Fruit fly (Drosophila melanogaster) whole organism, prepupa: ENCODE measurements around the gene Mnt.

ENCODE experiments used
- Blimp-1 ChIP-seq: fragments of 200-800 bp; sonication (Bioruptor generic); optimal IDR thresholded peaks from 3 replicates; lab custom pipeline; 2017; ENCODE audit warnings: missing biosample characterization, missing genetic modification characterization, mild to moderate bottlenecking, moderate library complexity, missing genetic modification reagents
- CG11294 ChIP-seq: fragments of 200-800 bp; sonication (Bioruptor generic); IDR thresholded peaks from 2 replicates; pipeline ENCODE4 v1.3.6; 2022; ENCODE audit warnings: missing biosample characterization, missing genetic modification characterization
- CG11762 ChIP-seq: fragments of 200-800 bp; sonication (Bioruptor generic); optimal IDR thresholded peaks from 3 replicates; lab custom pipeline; 2016; ENCODE audit warnings: missing biosample characterization, missing genetic modification characterization; ENCODE audit not compliant: insufficient read depth
- CG1621 ChIP-seq: fragments of 200-800 bp; sonication (Bioruptor generic); optimal IDR thresholded peaks from 3 replicates; lab custom pipeline; 2018; ENCODE audit warnings: missing biosample characterization, mild to moderate bottlenecking, missing genetic modification characterization
- CG3919 ChIP-seq: fragments of 200-800 bp; sonication (Bioruptor generic); optimal IDR thresholded peaks from 3 replicates; lab custom pipeline; 2016; ENCODE audit warnings: missing biosample characterization, missing genetic modification characterization
- Met ChIP-seq: fragments of 200-800 bp; sonication (Bioruptor generic); optimal IDR thresholded peaks from 3 replicates; lab custom pipeline; 2016; ENCODE audit warnings: missing biosample characterization, missing genetic modification characterization
- spab ChIP-seq: fragments of 200-800 bp; sonication (Bioruptor generic); optimal IDR thresholded peaks from 2 replicates; lab custom pipeline; 2017; ENCODE audit warnings: missing biosample characterization, mild to moderate bottlenecking, missing genetic modification characterization, missing genetic modification reagents
- ss ChIP-seq, 2 experiments: fragments of 200-800 bp; sonication (Bioruptor generic); optimal IDR thresholded peaks; 2 replicates in 1 of 2; 3 replicates in 1 of 2; lab custom pipeline; 2017 to 2018; ENCODE audit warnings: mild to moderate bottlenecking in 2 of 2, missing biosample characterization in 2 of 2, missing genetic modification characterization in 2 of 2, moderate library complexity in 1 of 2

dm6 chrX:3740725-3741440 is 69.3 kb downstream of the Mnt start:
- TF ChIP-seq spab: peak; percentile 35
- no peak for TF ChIP-seq Met (GFP tag; lab: Kevin White, UChicago)
- TF ChIP-seq Blimp-1 (GFP tag; lab: Kevin White, UChicago): no peak
- TF ChIP-seq ss (GFP tag; optimal IDR thresholded peaks at IDR 0.05; lab: Kevin White, UChicago): peak; percentile 84 to 85
- TF ChIP-seq CG1621 (tag; lab: Kevin White, UChicago): peak; percentile 74
- no peak for TF ChIP-seq CG11294 (GFP tag; lab: Robert Waterston, UW)
- TF ChIP-seq CG11762 (GFP tag; lab: Kevin White, UChicago): no peak
- peak; percentile 31 for TF ChIP-seq CG3919 (GFP tag; lab: Kevin White, UChicago)
